In genomic region chr3R:8349449-8350115, dm6 we compare ENCODE assay signal across 4 fruit fly cellular contexts.
TF ChIP-seq lines count a peak whose summit lies in the region.

TSS of gene Atg13 (plus strand) at chr3R:8349815.

TF ChIP-seq in whole organism, adult, 20 proteins besides CTCF, POLR2A, EP300 and RAD21 (continued from another document):
- TF ChIP-seq CG5204 (GFP tag; optimal IDR thresholded peaks at IDR 0.05; lab: Kevin White, UChicago) = no peak

TF ChIP-seq in whole organism, embryonic, 481 proteins besides CTCF, POLR2A, EP300 and RAD21 (continued from another document and continues in another):
- TF ChIP-seq CG2116 (GFP tag; optimal IDR thresholded peaks at IDR 0.05; lab: Kevin White, UChicago) (peak; percentile 96), CG2202 (tag; optimal IDR thresholded peaks at IDR 0.05; lab: Kevin White, UChicago) (no peak), Sry-δ (GFP tag; optimal IDR thresholded peaks at IDR 0.05; lab: Kevin White, UChicago) (peak; percentile 83), CG3065 (GFP tag; optimal IDR thresholded peaks at IDR 0.05; lab: Kevin White, UChicago) (peak; percentile 0), CG1832 (GFP tag; optimal IDR thresholded peaks at IDR 0.05; lab: Kevin White, UChicago) (no peak), CG12155 (GFP tag; optimal IDR thresholded peaks at IDR 0.05; lab: Kevin White, UChicago) (peak; percentile 20), en (GFP tag; optimal IDR thresholded peaks at IDR 0.05; lab: Kevin White, UChicago) (no peak), CG6683 (GFP tag; optimal IDR thresholded peaks at IDR 0.05; lab: Kevin White, UChicago) (no peak), Mes4 (GFP tag; optimal IDR thresholded peaks at IDR 0.05; lab: Kevin White, UChicago) (no peak), bcd (GFP tag; optimal IDR thresholded peaks at IDR 0.05; lab: Kevin White, UChicago) (no peak), H15 (GFP tag; IDR thresholded peaks at IDR 0.05; lab: Robert Waterston, UW) (no peak), sima (GFP tag; optimal IDR thresholded peaks at IDR 0.05; lab: Kevin White, UChicago) (no peak), tll (GFP tag; optimal IDR thresholded peaks at IDR 0.05; lab: Kevin White, UChicago) (peak in 1 of 2 experiments; percentile 93), CG9609 (GFP tag; optimal IDR thresholded peaks at IDR 0.05; lab: Kevin White, UChicago) (peak; percentile 8), CG10321 (GFP tag; IDR thresholded peaks at IDR 0.05; lab: Robert Waterston, UW) (no peak), row (GFP tag; IDR thresholded peaks at IDR 0.05; lab: Robert Waterston, UW) (peak; percentile 82), hb (GFP tag; IDR thresholded peaks at IDR 0.05; lab: Robert Waterston, UW; ENCODE audit: partially characterized antibody) (peak; percentile 56), CG11398 (GFP tag; optimal IDR thresholded peaks at IDR 0.05; lab: Kevin White, UChicago) (no peak), CG15269 (tag; optimal IDR thresholded peaks at IDR 0.05; lab: Kevin White, UChicago) (no peak), Mad (GFP tag; optimal IDR thresholded peaks at IDR 0.05; lab: Kevin White, UChicago) (peak; percentile 30), CG6254 (GFP tag; optimal IDR thresholded peaks at IDR 0.05; lab: Kevin White, UChicago) (no peak), Dip2 (GFP tag; IDR thresholded peaks at IDR 0.05; lab: Robert Waterston, UW) (no peak), slbo (GFP tag; IDR thresholded peaks at IDR 0.05; lab: Robert Waterston, UW) (peak; percentile 35; the same call in 1 of the 2 replicates), CG9932 (GFP tag; IDR thresholded peaks at IDR 0.05; lab: Robert Waterston, UW) (peak; percentile 18; the same call in 1 of the 2 replicates), CG12659 (GFP tag; optimal IDR thresholded peaks at IDR 0.05; lab: Kevin White, UChicago) (peak; percentile 58), trem (tag; optimal IDR thresholded peaks at IDR 0.05; lab: Kevin White, UChicago) (peak; percentile 9), sqz (GFP tag; optimal IDR thresholded peaks at IDR 0.05; lab: Kevin White, UChicago) (peak; percentile 49), CG1602 (GFP tag; optimal IDR thresholded peaks at IDR 0.05; lab: Kevin White, UChicago) (peak; percentile 28), CG6791 (GFP tag; IDR thresholded peaks at IDR 0.05; lab: Robert Waterston, UW; ENCODE audit: partially characterized antibody) (peak; percentile 91), lola (GFP tag; optimal IDR thresholded peaks at IDR 0.05; lab: Kevin White, UChicago) (peak in 1 of 3 experiments; percentile 34), Rfx (GFP tag; IDR thresholded peaks at IDR 0.05; lab: Robert Waterston, UW) (peak; percentile 37), insv (GFP tag; optimal IDR thresholded peaks at IDR 0.05; lab: Kevin White, UChicago) (no peak), hbn (GFP tag; IDR thresholded peaks at IDR 0.05; lab: Robert Waterston, UW; ENCODE audit: partially characterized antibody) (peak; percentile 43; the same call in 1 of the 2 replicates), sens-2 (GFP tag; IDR thresholded peaks at IDR 0.05; lab: Robert Waterston, UW) (no peak), tgo (GFP tag; IDR thresholded peaks at IDR 0.05; lab: Robert Waterston, UW) (no peak; the same call in 2 of the 3 replicates), CG32532 (GFP tag; IDR thresholded peaks at IDR 0.05; lab: Robert Waterston, UW) (no peak), ab (GFP tag; optimal IDR thresholded peaks at IDR 0.05; lab: Kevin White, UChicago) (no peak), danr (GFP tag; IDR thresholded peaks at IDR 0.05; lab: Robert Waterston, UW) (no peak), CG13624 (GFP tag; optimal IDR thresholded peaks at IDR 0.05; lab: Kevin White, UChicago) (no peak), YL-1 (GFP tag; optimal IDR thresholded peaks at IDR 0.05; lab: Kevin White, UChicago) (peak; percentile 33), CG11456 (GFP tag; IDR thresholded peaks at IDR 0.05; lab: Robert Waterston, UW) (0 out of 3 replicates have a peak, but pooled peaks have one; percentile 45), ewg (GFP tag; optimal IDR thresholded peaks at IDR 0.05; lab: Kevin White, UChicago) (no peak), knrl (GFP tag; IDR thresholded peaks at IDR 0.05; lab: Robert Waterston, UW; ENCODE audit: partially characterized antibody) (peak; percentile 73)

TF ChIP-seq in whole organism, prepupa, 60 proteins besides CTCF, POLR2A, EP300 and RAD21 (continued from another document):
- no peak; the same call in 2 of the 3 replicates for TF ChIP-seq eg (GFP tag; IDR thresholded peaks at IDR 0.05; lab: Robert Waterston, UW)
- peak; percentile 89 for TF ChIP-seq CG8119 (GFP tag; IDR thresholded peaks at IDR 0.05; lab: Robert Waterston, UW)
- peak; percentile 17 to 41 for TF ChIP-seq salr (GFP tag; optimal IDR thresholded peaks at IDR 0.05; lab: Kevin White, UChicago)
- no peak for TF ChIP-seq CG10631 (GFP tag; optimal IDR thresholded peaks at IDR 0.05; lab: Kevin White, UChicago)
- no peak for TF ChIP-seq CG6792 (GFP tag; optimal IDR thresholded peaks at IDR 0.05; lab: Kevin White, UChicago)
- peak; percentile 83 for TF ChIP-seq CG8319 (GFP tag; optimal IDR thresholded peaks at IDR 0.05; lab: Kevin White, UChicago)
- no peak for TF ChIP-seq achi (GFP tag; optimal IDR thresholded peaks at IDR 0.05; lab: Kevin White, UChicago)
- TF ChIP-seq CG15336 (GFP tag; IDR thresholded peaks at IDR 0.05; lab: Robert Waterston, UW) = peak; percentile 78
- no peak for TF ChIP-seq CG32006 (GFP tag; optimal IDR thresholded peaks at IDR 0.05; lab: Kevin White, UChicago)
- peak; percentile 88 for TF ChIP-seq CG9139 (GFP tag; optimal IDR thresholded peaks at IDR 0.05; lab: Kevin White, UChicago)
- TF ChIP-seq acj6 (GFP tag; optimal IDR thresholded peaks at IDR 0.05; lab: Kevin White, UChicago) = no peak
- TF ChIP-seq Blimp-1 (GFP tag; optimal IDR thresholded peaks at IDR 0.05; lab: Kevin White, UChicago) = peak; percentile 26
- TF ChIP-seq CG6163 (GFP tag; IDR thresholded peaks at IDR 0.05; lab: Robert Waterston, UW) = peak; percentile 72
- TF ChIP-seq dac (GFP tag; optimal IDR thresholded peaks at IDR 0.05; lab: Kevin White, UChicago) = no peak
- peak; percentile 90 to 94 for TF ChIP-seq ss (GFP tag; optimal IDR thresholded peaks at IDR 0.05; lab: Kevin White, UChicago)
- peak; percentile 32 for TF ChIP-seq esn (GFP tag; optimal IDR thresholded peaks at IDR 0.05; lab: Kevin White, UChicago)
- peak; percentile 92 for TF ChIP-seq CG6808 (GFP tag; optimal IDR thresholded peaks at IDR 0.05; lab: Kevin White, UChicago)
- TF ChIP-seq Met (GFP tag; optimal IDR thresholded peaks at IDR 0.05; lab: Kevin White, UChicago) = no peak
- peak; percentile 60 for TF ChIP-seq Lpt (GFP tag; optimal IDR thresholded peaks at IDR 0.05; lab: Kevin White, UChicago)
- TF ChIP-seq lz (GFP tag; optimal IDR thresholded peaks at IDR 0.05; lab: Kevin White, UChicago) = peak; percentile 40
- TF ChIP-seq Hr4 (GFP tag; optimal IDR thresholded peaks at IDR 0.05; lab: Kevin White, UChicago) = no peak
- TF ChIP-seq Eip75B (GFP tag; optimal IDR thresholded peaks at IDR 0.05; lab: Kevin White, UChicago) = no peak
- TF ChIP-seq fkh (GFP tag; optimal IDR thresholded peaks at IDR 0.05; lab: Kevin White, UChicago) = no peak
- no peak for TF ChIP-seq CG8632 (GFP tag; optimal IDR thresholded peaks at IDR 0.05; lab: Kevin White, UChicago)
- TF ChIP-seq CG6276 (GFP tag; optimal IDR thresholded peaks at IDR 0.05; lab: Kevin White, UChicago) = peak; percentile 94
- TF ChIP-seq CG4318 (GFP tag; optimal IDR thresholded peaks at IDR 0.05; lab: Kevin White, UChicago) = no peak
- no peak for TF ChIP-seq svp (GFP tag; lab: Kevin White, UChicago)
- TF ChIP-seq CG11294 (GFP tag; IDR thresholded peaks at IDR 0.05; lab: Robert Waterston, UW) = no peak
- no peak for TF ChIP-seq pdm3 (GFP tag; optimal IDR thresholded peaks at IDR 0.05; lab: Kevin White, UChicago)
- TF ChIP-seq CG16779 (tag; optimal IDR thresholded peaks at IDR 0.05; lab: Kevin White, UChicago) = no peak
- peak; percentile 25 for TF ChIP-seq CG11762 (GFP tag; optimal IDR thresholded peaks at IDR 0.05; lab: Kevin White, UChicago; ENCODE audit: insufficient read depth)
- TF ChIP-seq fd59A (GFP tag; optimal IDR thresholded peaks at IDR 0.05; lab: Kevin White, UChicago) = no peak
- TF ChIP-seq OdsH (GFP tag; optimal IDR thresholded peaks at IDR 0.05; lab: Kevin White, UChicago) = no peak
- no peak for TF ChIP-seq dsx (GFP tag; optimal IDR thresholded peaks at IDR 0.05; lab: Kevin White, UChicago; ENCODE audit: poor library complexity, severe bottlenecking)
- no peak for TF ChIP-seq Sox102F (GFP tag; optimal IDR thresholded peaks at IDR 0.05; lab: Kevin White, UChicago)
- no peak for TF ChIP-seq CG3919 (GFP tag; optimal IDR thresholded peaks at IDR 0.05; lab: Kevin White, UChicago)
- no peak for TF ChIP-seq vri (GFP tag; optimal IDR thresholded peaks at IDR 0.05; lab: Kevin White, UChicago)
- TF ChIP-seq Hr38 (GFP tag; optimal IDR thresholded peaks at IDR 0.05; lab: Kevin White, UChicago) = no peak
- 0 out of 2 replicates have a peak, but pooled peaks have one; percentile 36 for TF ChIP-seq Gug (GFP tag; IDR thresholded peaks at IDR 0.05; lab: Robert Waterston, UW)
- no peak for TF ChIP-seq Hr39 (GFP tag; optimal IDR thresholded peaks at IDR 0.05; lab: Kevin White, UChicago)

TF ChIP-seq in whole organism, wandering third instar larva, 38 proteins besides CTCF, POLR2A, EP300 and RAD21 (continued from another document):
- TF ChIP-seq jim (GFP tag; optimal IDR thresholded peaks at IDR 0.05; lab: Kevin White, UChicago) = no peak
- TF ChIP-seq Myc (optimal IDR thresholded peaks at IDR 0.05; lab: Kevin White, UChicago) = no peak
- no peak for TF ChIP-seq brk (GFP tag; optimal IDR thresholded peaks at IDR 0.05; lab: Kevin White, UChicago)
- peak; percentile 1 for TF ChIP-seq sv (GFP tag; optimal IDR thresholded peaks at IDR 0.05; lab: Kevin White, UChicago)
- TF ChIP-seq OdsH (GFP tag; optimal IDR thresholded peaks at IDR 0.05; lab: Kevin White, UChicago) = no peak
- TF ChIP-seq fru (GFP tag; optimal IDR thresholded peaks at IDR 0.05; lab: Kevin White, UChicago) = no peak
- peak; percentile 32 for TF ChIP-seq Abd-B (GFP tag; optimal IDR thresholded peaks at IDR 0.05; lab: Kevin White, UChicago)
- no peak for TF ChIP-seq Vsx2 (GFP tag; optimal IDR thresholded peaks at IDR 0.05; lab: Kevin White, UChicago; ENCODE audit: partially characterized antibody)
- no peak for TF ChIP-seq CrebA (GFP tag; optimal IDR thresholded peaks at IDR 0.05; lab: Kevin White, UChicago; ENCODE audit: borderline replicate concordance)
- TF ChIP-seq usp (GFP tag; optimal IDR thresholded peaks at IDR 0.05; lab: Kevin White, UChicago) = no peak
- TF ChIP-seq dsf (GFP tag; optimal IDR thresholded peaks at IDR 0.05; lab: Kevin White, UChicago; ENCODE audit: borderline replicate concordance) = no peak
- no peak for TF ChIP-seq Hr78 (GFP tag; optimal IDR thresholded peaks at IDR 0.05; lab: Kevin White, UChicago)
- no peak for TF ChIP-seq Hr83 (GFP tag; optimal IDR thresholded peaks at IDR 0.05; lab: Kevin White, UChicago; ENCODE audit: poor library complexity, severe bottlenecking)
- TF ChIP-seq psq (GFP tag; optimal IDR thresholded peaks at IDR 0.05; lab: Kevin White, UChicago) = peak; percentile 22
